Worm (Caenorhabditis elegans) whole organism, L4 larva: ENCODE data around the gene zgpa-1.

Experiments used
- Y75B8A.6 ChIP-seq: fragments of 200-800 bp; sonication (Bioruptor generic); IDR thresholded peaks from 2 replicates; pipeline ENCODE4 v1.3.6; 2022; ENCODE audit warnings: missing genetic modification reagents, missing genetic modification characterization, missing compliant biosample characterization
- ceh-32 ChIP-seq: sonication (generic microtip); optimal IDR thresholded peaks from 2 replicates; lab custom pipeline; 2016; ENCODE audit warnings: mild to moderate bottlenecking, missing genetic modification characterization, missing compliant biosample characterization; ENCODE audit not compliant: poor library complexity
- cey-2 ChIP-seq: sonication (generic microtip); optimal IDR thresholded peaks from 3 replicates; lab custom pipeline; 2017; ENCODE audit warnings: missing genetic modification characterization, mild to moderate bottlenecking, missing compliant biosample characterization, antibody characterized with exemption, borderline replicate concordance; ENCODE audit not compliant: insufficient read depth
- daf-19 ChIP-seq: fragments of 200-800 bp; sonication (Bioruptor generic); conservative IDR thresholded peaks from 2 replicates; pipeline ENCODE4 v1.3.6; 2022; ENCODE audit warnings: missing genetic modification characterization, missing compliant biosample characterization
- duxl-1 ChIP-seq: sonication (generic microtip); optimal IDR thresholded peaks from 2 replicates; lab custom pipeline; 2016; ENCODE audit warnings: mild to moderate bottlenecking, missing genetic modification characterization, moderate library complexity, missing compliant biosample characterization; ENCODE audit not compliant: poor library complexity
- egl-43 ChIP-seq: fragments of 200-800 bp; sonication (Bioruptor generic); IDR thresholded peaks from 2 replicates; pipeline ENCODE4 v1.3.6; 2022; ENCODE audit warnings: missing genetic modification reagents, missing genetic modification characterization, missing compliant biosample characterization
- fos-1 ChIP-seq: fragments of 150-350 bp; optimal IDR thresholded peaks from 2 replicates; lab custom pipeline; 2014; ENCODE audit warnings: missing biosample characterization, missing genetic modification characterization
- hif-1 ChIP-seq, 2 experiments: sonication (generic microtip); optimal IDR thresholded peaks; 2 replicates each; lab custom pipeline; 2016 to 2017; ENCODE audit warnings: missing compliant biosample characterization in 2 of 2, missing genetic modification characterization in 2 of 2, missing genetic modification reagents in 2 of 2, missing genotype in 2 of 2, mild to moderate bottlenecking in 1 of 2
- hlh-30 ChIP-seq: sonication (generic microtip); optimal IDR thresholded peaks from 2 replicates; lab custom pipeline; 2017; ENCODE audit warnings: antibody characterized with exemption, mild to moderate bottlenecking, missing genetic modification characterization, missing compliant biosample characterization; ENCODE audit not compliant: insufficient read depth
- lin-39 ChIP-seq: fragments of 150-350 bp; optimal IDR thresholded peaks from 2 replicates; lab custom pipeline; 2014; ENCODE audit warnings: missing biosample characterization, missing genetic modification reagents, missing genetic modification characterization
- mdl-1 ChIP-seq, 2 experiments: fragments of 150-350 bp in 1 of 2; sonication (generic microtip) in 1 of 2; optimal IDR thresholded peaks; 2 replicates each; lab custom pipeline; 2014 to 2017; ENCODE audit warnings: missing biosample characterization in 2 of 2, missing genetic modification characterization in 2 of 2
- nhr-6 ChIP-seq: fragments of 150-350 bp; optimal IDR thresholded peaks from 2 replicates; lab custom pipeline; 2014; ENCODE audit warnings: missing biosample characterization, missing genetic modification characterization
- set-16 ChIP-seq: fragments of 200-800 bp; sonication (Bioruptor generic); IDR thresholded peaks from 2 replicates; pipeline ENCODE4 v1.3.6; 2022; ENCODE audit warnings: missing genetic modification reagents, missing genetic modification characterization, missing compliant biosample characterization
- ztf-11 ChIP-seq: fragments of 150-350 bp; optimal IDR thresholded peaks from 2 replicates; lab custom pipeline; 2014; ENCODE audit warnings: missing biosample characterization, missing genetic modification characterization

DNA sequence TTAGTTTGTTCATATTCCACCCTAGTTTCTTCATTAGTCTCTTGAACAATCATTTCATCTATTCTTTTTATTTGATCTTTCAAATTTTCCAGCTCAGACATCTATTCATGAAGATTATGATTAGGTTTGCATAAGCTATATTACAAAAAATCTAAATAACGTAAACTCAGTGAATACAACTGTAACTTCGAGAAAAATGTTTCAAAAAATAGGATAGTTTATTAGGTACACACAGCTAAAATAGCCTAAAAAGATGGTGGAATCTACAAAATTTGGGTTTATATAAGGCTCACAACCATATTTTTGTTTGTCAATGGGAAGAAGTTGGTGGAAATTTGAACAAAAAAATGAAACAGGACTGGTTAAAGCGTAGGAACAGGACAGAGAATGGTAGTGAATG is at the start of gene zgpa-1:
- no peak for TF ChIP-seq ceh-32 (tag; lab: Kevin White, UChicago)
- no peak for TF ChIP-seq lin-39
- TF ChIP-seq cey-2, result no peak
- no peak for TF ChIP-seq fos-1 (tag; lab: Kevin White, UChicago)
- no peak for TF ChIP-seq hif-1 (tag; optimal IDR thresholded peaks at IDR 0.05; lab: Kevin White, UChicago)
- no peak for TF ChIP-seq duxl-1
- TF ChIP-seq ztf-11, result no peak
- no peak for TF ChIP-seq egl-43 (GFP tag; lab: Robert Waterston, UW)
- no peak for TF ChIP-seq set-16 (GFP tag; lab: Robert Waterston, UW)
- no peak for TF ChIP-seq nhr-6 (tag; lab: Kevin White, UChicago)
- TF ChIP-seq hlh-30 (tag; lab: Kevin White, UChicago), result no peak
- TF ChIP-seq daf-19 (GFP tag; lab: Robert Waterston, UW), result no peak
- no peak for TF ChIP-seq Y75B8A.6
- TF ChIP-seq mdl-1 (tag; optimal IDR thresholded peaks at IDR 0.05; lab: Kevin White, UChicago), result no peak
